Fruit fly (Drosophila melanogaster): ENCODE data around the gene IFT57.

Gene IFT57

dm6 chr2L:3566532-3566931 lies 35.9 kb downstream of the IFT57 start:
- TF ChIP-seq CG8924 (tag; optimal IDR thresholded peaks at IDR 0.05): peak; percentile 8
- TF ChIP-seq Awh (GFP tag; IDR thresholded peaks at IDR 0.05): no peak
- TF ChIP-seq CG30020 (tag; optimal IDR thresholded peaks at IDR 0.05): no peak
- TF ChIP-seq NC2α (GFP tag; optimal IDR thresholded peaks at IDR 0.05): peak; percentile 8
- no peak for TF ChIP-seq CG7786 (GFP tag; optimal IDR thresholded peaks at IDR 0.05)
- peak; percentile 35 for TF ChIP-seq CG1233 (GFP tag; optimal IDR thresholded peaks at IDR 0.05)
- no peak for TF ChIP-seq Aef1 (GFP tag; IDR thresholded peaks at IDR 0.05)
- TF ChIP-seq CG8388 (GFP tag; optimal IDR thresholded peaks at IDR 0.05): peak; percentile 20
- TF ChIP-seq CG18764 (GFP tag; optimal IDR thresholded peaks at IDR 0.05): peak; percentile 23
- TF ChIP-seq tna (GFP tag; IDR thresholded peaks at IDR 0.05; ENCODE audit: partially characterized antibody): no peak
- TF ChIP-seq otp (GFP tag; IDR thresholded peaks at IDR 0.05): peak; percentile 42; the same call in 1 of the 3 replicates
- TF ChIP-seq CG17361 (GFP tag; IDR thresholded peaks at IDR 0.05): peak; percentile 62; the same call in 2 of the 3 replicates
- TF ChIP-seq ind (GFP tag; optimal IDR thresholded peaks at IDR 0.05): peak; percentile 5
- no peak for TF ChIP-seq CG8281 (tag; optimal IDR thresholded peaks at IDR 0.05)
- TF ChIP-seq pum (GFP tag; optimal IDR thresholded peaks at IDR 0.05): peak; percentile 39
- no peak for TF ChIP-seq Hr78 (GFP tag; optimal IDR thresholded peaks at IDR 0.05)
- peak; percentile 51 for TF ChIP-seq CG2202 (tag; optimal IDR thresholded peaks at IDR 0.05)
- TF ChIP-seq Ets65A (GFP tag): peak; percentile 67
- no peak for TF ChIP-seq CkIIα-i1 (GFP tag; IDR thresholded peaks at IDR 0.05)
- no peak for TF ChIP-seq stc (GFP tag; IDR thresholded peaks at IDR 0.05)
- TF ChIP-seq kah (GFP tag; optimal IDR thresholded peaks at IDR 0.05): no peak
- TF ChIP-seq CG17186 (GFP tag; optimal IDR thresholded peaks at IDR 0.05): no peak
- TF ChIP-seq PHDP (tag; optimal IDR thresholded peaks at IDR 0.05): no peak
- TF ChIP-seq maf-S (GFP tag; optimal IDR thresholded peaks at IDR 0.05): no peak
- no peak for TF ChIP-seq fd3F (GFP tag; optimal IDR thresholded peaks at IDR 0.05)
- no peak for TF ChIP-seq Sox100B (GFP tag; optimal IDR thresholded peaks at IDR 0.05)
- peak; percentile 12 for TF ChIP-seq CG13775 (GFP tag; optimal IDR thresholded peaks at IDR 0.05)
- TF ChIP-seq Atf-2 (GFP tag; optimal IDR thresholded peaks at IDR 0.05): no peak
- TF ChIP-seq D19A (tag; optimal IDR thresholded peaks at IDR 0.05): peak; percentile 37
- TF ChIP-seq vnd (GFP tag; IDR thresholded peaks at IDR 0.05; ENCODE audit: partially characterized antibody): no peak
- TF ChIP-seq lmd (GFP tag; IDR thresholded peaks at IDR 0.05): peak; percentile 37; the same call in 1 of the 2 replicates
- no peak for TF ChIP-seq eyg (GFP tag; optimal IDR thresholded peaks at IDR 0.05)
- peak; percentile 7 for TF ChIP-seq CG8944 (GFP tag; optimal IDR thresholded peaks at IDR 0.05)
- TF ChIP-seq onecut (GFP tag; IDR thresholded peaks at IDR 0.05): 0 out of 2 replicates have a peak, but pooled peaks have one; percentile 21
- TF ChIP-seq Antp (GFP tag; optimal IDR thresholded peaks at IDR 0.05): peak; percentile 44
- TF ChIP-seq crc (GFP tag; optimal IDR thresholded peaks at IDR 0.05): peak; percentile 16
- no peak for TF ChIP-seq run (tag; optimal IDR thresholded peaks at IDR 0.05)
- no peak for TF ChIP-seq CG11247 (GFP tag; IDR thresholded peaks at IDR 0.05)
- TF ChIP-seq Hr3 (GFP tag; optimal IDR thresholded peaks at IDR 0.05): peak; percentile 5
- TF ChIP-seq CG8089 (GFP tag; optimal IDR thresholded peaks at IDR 0.05): peak; percentile 13
- TF ChIP-seq sim (GFP tag; IDR thresholded peaks at IDR 0.05): peak; percentile 64
- peak; percentile 19 for TF ChIP-seq kni (GFP tag; optimal IDR thresholded peaks at IDR 0.05)
- TF ChIP-seq CG1647 (GFP tag; optimal IDR thresholded peaks at IDR 0.05): no peak
- no peak for TF ChIP-seq CG15073 (GFP tag; optimal IDR thresholded peaks at IDR 0.05)
- peak; percentile 79 for TF ChIP-seq sens (GFP tag)
- TF ChIP-seq zen (tag; optimal IDR thresholded peaks at IDR 0.05): peak; percentile 45
- TF ChIP-seq her (GFP tag; optimal IDR thresholded peaks at IDR 0.05): peak; percentile 8
- no peak for TF ChIP-seq unc-4 (GFP tag; IDR thresholded peaks at IDR 0.05; ENCODE audit: partially characterized antibody)
- TF ChIP-seq HLH3B (GFP tag; IDR thresholded peaks at IDR 0.05): 0 out of 2 replicates have a peak, but pooled peaks have one; percentile 11
- no peak for TF ChIP-seq CG2129 (GFP tag; IDR thresholded peaks at IDR 0.05; ENCODE audit: partially characterized antibody)
- peak; percentile 52; the same call in 1 of the 2 replicates for TF ChIP-seq chm (GFP tag; IDR thresholded peaks at IDR 0.05)
- no peak for TF ChIP-seq CG7745 (tag; optimal IDR thresholded peaks at IDR 0.05)
